Fruit fly (Drosophila melanogaster) whole organism, adult: ENCODE data around the gene CG10602.

Experiments
- CG5204 ChIP-seq: fragments of 200-800 bp; sonication (Bioruptor generic); optimal IDR thresholded peaks from 2 replicates; lab custom pipeline; 2016; ENCODE audit warnings: missing biosample characterization, missing genetic modification characterization
- CG7045 ChIP-seq: fragments of 200-800 bp; sonication (Bioruptor generic); optimal IDR thresholded peaks from 2 replicates; lab custom pipeline; 2017; ENCODE audit warnings: missing biosample characterization, mild to moderate bottlenecking, missing genetic modification characterization
- Hr96 ChIP-seq: fragments of 200-800 bp; sonication (Bioruptor generic); optimal IDR thresholded peaks from 2 replicates; lab custom pipeline; 2016; ENCODE audit warnings: missing biosample characterization, missing genetic modification characterization
- Mnt ChIP-seq: fragments of 200-800 bp; sonication (Bioruptor generic); optimal IDR thresholded peaks from 2 replicates; lab custom pipeline; 2016; ENCODE audit warnings: missing biosample characterization, mild to moderate bottlenecking, missing genetic modification characterization
- bab1 ChIP-seq: fragments of 200-800 bp; sonication (Bioruptor generic); optimal IDR thresholded peaks from 3 replicates; lab custom pipeline; 2019; ENCODE audit warnings: missing biosample characterization, mild to moderate bottlenecking, missing genetic modification characterization, moderate library complexity
- cnc ChIP-seq, 2 experiments: fragments of >200 bp; optimal IDR thresholded peaks; 2 replicates each; lab custom pipeline; 2017
- pad ChIP-seq: fragments of 200-800 bp; sonication (Bioruptor generic); optimal IDR thresholded peaks from 3 replicates; lab custom pipeline; 2017; ENCODE audit warnings: missing biosample characterization, missing genetic modification characterization, mild to moderate bottlenecking, moderate library complexity, missing genetic modification reagents

DNA sequence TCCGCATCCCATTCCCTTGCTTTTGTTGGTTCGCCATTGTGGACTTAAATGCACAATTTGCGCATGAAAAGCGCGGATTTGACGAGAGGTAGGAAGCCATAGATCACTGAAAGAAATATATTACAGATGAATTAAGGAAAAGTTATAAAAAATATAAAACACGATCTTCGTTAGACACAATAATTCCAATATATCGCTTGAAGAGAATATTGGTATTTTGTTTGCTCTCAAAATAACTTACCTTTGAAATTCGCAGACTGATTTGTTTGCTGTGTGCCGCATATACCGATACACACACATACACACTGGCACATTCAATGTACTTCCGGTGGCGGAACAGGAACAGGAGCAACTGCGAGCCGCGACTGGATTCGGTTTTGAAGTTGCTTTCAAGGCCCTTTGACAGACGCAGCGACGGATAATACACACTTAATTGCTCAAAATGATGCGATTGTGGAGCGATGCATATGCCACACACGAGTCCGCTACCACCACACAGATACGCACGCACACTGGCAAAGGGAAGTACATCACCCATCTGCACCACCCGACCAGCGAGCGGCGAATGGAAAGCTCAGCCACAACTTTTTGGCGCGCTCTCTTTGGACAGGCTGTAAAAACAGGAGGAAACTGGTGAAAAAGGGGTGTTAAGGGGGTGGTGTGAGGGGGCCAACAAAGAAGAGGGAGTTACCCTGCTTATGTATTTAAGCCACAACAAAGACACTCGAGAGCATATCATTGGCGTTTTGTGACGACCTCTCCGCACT is 53.2 kb downstream of the CG10602 start:
- TF ChIP-seq bab1 (GFP tag; lab: Kevin White, UChicago) (no peak), pad (no peak), Hr96 (GFP tag; lab: Kevin White, UChicago) (no peak), cnc (optimal IDR thresholded peaks at IDR 0.05; lab: Kevin White, UChicago) (no peak), CG5204 (GFP tag; lab: Kevin White, UChicago) (no peak), Mnt (GFP tag; lab: Kevin White, UChicago) (no peak), CG7045 (GFP tag; lab: Kevin White, UChicago) (no peak)
